Worm (Caenorhabditis elegans) whole organism, late embryonic: ENCODE results near the gene F46F5.14.
A peak's percentile ranks its signal among the peaks of the same experiment; 100 is the strongest.

Experiments
- F13H6.1 ChIP-seq: sonication (generic microtip); optimal IDR thresholded peaks from 2 replicates; lab custom pipeline; 2016; ENCODE audit warnings: missing genetic modification characterization, missing compliant biosample characterization
- K02D7.2 ChIP-seq: sonication (generic microtip); optimal IDR thresholded peaks from 2 replicates; lab custom pipeline; 2017; ENCODE audit warnings: mild to moderate bottlenecking, missing genetic modification characterization, missing compliant biosample characterization
- K09A11.1 ChIP-seq: sonication (generic microtip); optimal IDR thresholded peaks from 2 replicates; lab custom pipeline; 2017; ENCODE audit warnings: antibody characterized with exemption, mild to moderate bottlenecking, missing genetic modification characterization, missing compliant biosample characterization; ENCODE audit not compliant: insufficient read depth
- T23F11.4 ChIP-seq: fragments of 200-800 bp; sonication (Bioruptor generic); optimal IDR thresholded peaks from 2 replicates; lab custom pipeline; 2018; ENCODE audit warnings: mild to moderate bottlenecking, missing genetic modification characterization, missing compliant biosample characterization
- Y22D7AL.16 ChIP-seq: sonication (generic microtip); optimal IDR thresholded peaks from 2 replicates; lab custom pipeline; 2016; ENCODE audit warnings: missing genetic modification characterization, missing compliant biosample characterization
- ahr-1 ChIP-seq: sonication (generic microtip); optimal IDR thresholded peaks from 2 replicates; lab custom pipeline; 2016; ENCODE audit warnings: missing genetic modification characterization, missing compliant biosample characterization
- ama-1 ChIP-seq: fragments of 150-350 bp; optimal IDR thresholded peaks from 2 replicates; lab custom pipeline; 2014
- ceh-14 ChIP-seq: sonication (generic microtip); optimal IDR thresholded peaks from 2 replicates; lab custom pipeline; 2016; ENCODE audit warnings: missing genotype, missing genetic modification characterization, missing compliant biosample characterization
- ceh-19 ChIP-seq: fragments of 200-800 bp; sonication (Bioruptor generic); optimal IDR thresholded peaks from 2 replicates; lab custom pipeline; 2018; ENCODE audit warnings: mild to moderate bottlenecking, missing genetic modification characterization, missing compliant biosample characterization
- ceh-22 ChIP-seq: sonication (generic microtip); optimal IDR thresholded peaks from 2 replicates; lab custom pipeline; 2017; ENCODE audit warnings: missing biosample characterization, missing genetic modification characterization
- ceh-34 ChIP-seq: sonication (generic microtip); optimal IDR thresholded peaks from 2 replicates; lab custom pipeline; 2016; ENCODE audit warnings: mild to moderate bottlenecking, missing genetic modification characterization, missing compliant biosample characterization
- ceh-48 ChIP-seq: sonication (generic microtip); optimal IDR thresholded peaks from 2 replicates; lab custom pipeline; 2016; ENCODE audit warnings: missing genetic modification characterization, inconsistent platforms, missing compliant biosample characterization
- che-1 ChIP-seq: sonication (generic microtip); optimal IDR thresholded peaks from 2 replicates; lab custom pipeline; 2016; ENCODE audit warnings: mild to moderate bottlenecking, missing genetic modification characterization, missing compliant biosample characterization
- dve-1 ChIP-seq: sonication (generic microtip); optimal IDR thresholded peaks from 2 replicates; lab custom pipeline; 2017; ENCODE audit warnings: antibody characterized with exemption, mild to moderate bottlenecking, missing genetic modification characterization, missing compliant biosample characterization
- eyg-1 ChIP-seq: sonication (generic microtip); optimal IDR thresholded peaks from 2 replicates; lab custom pipeline; 2016; ENCODE audit warnings: missing genotype, missing genetic modification characterization, missing compliant biosample characterization
- fax-1 ChIP-seq: sonication (generic microtip); optimal IDR thresholded peaks from 2 replicates; lab custom pipeline; 2016; ENCODE audit warnings: missing genotype, missing genetic modification characterization, missing compliant biosample characterization
- fkh-10 ChIP-seq: fragments of 150-350 bp; optimal IDR thresholded peaks from 2 replicates; lab custom pipeline; 2014; ENCODE audit warnings: missing biosample characterization, missing genetic modification reagents, missing genetic modification characterization
- fkh-6 ChIP-seq: sonication (generic microtip); optimal IDR thresholded peaks from 2 replicates; lab custom pipeline; 2016; ENCODE audit warnings: missing genetic modification characterization, missing compliant biosample characterization
- hlh-13 ChIP-seq: fragments of 200-800 bp; sonication (Bioruptor generic); optimal IDR thresholded peaks from 2 replicates; lab custom pipeline; 2018; ENCODE audit warnings: mild to moderate bottlenecking, missing genetic modification characterization, missing compliant biosample characterization
- lin-11 ChIP-seq: fragments of 200-800 bp; sonication (Bioruptor generic); optimal IDR thresholded peaks from 2 replicates; lab custom pipeline; 2018; ENCODE audit warnings: mild to moderate bottlenecking, missing genetic modification characterization, missing compliant biosample characterization
- madf-2 ChIP-seq: sonication (generic microtip); optimal IDR thresholded peaks from 2 replicates; lab custom pipeline; 2017; ENCODE audit warnings: missing genetic modification characterization, missing compliant biosample characterization
- nfya-1 ChIP-seq: sonication (generic microtip); optimal IDR thresholded peaks from 2 replicates; lab custom pipeline; 2017; ENCODE audit warnings: missing genetic modification characterization, mild to moderate bottlenecking, missing compliant biosample characterization, antibody characterized with exemption, moderate library complexity
- nhr-11 ChIP-seq: fragments of 150-350 bp; optimal IDR thresholded peaks from 2 replicates; lab custom pipeline; 2014; ENCODE audit warnings: missing biosample characterization, missing genetic modification characterization
- nhr-232 ChIP-seq: sonication (generic microtip); optimal IDR thresholded peaks from 2 replicates; lab custom pipeline; 2016; ENCODE audit warnings: missing genetic modification characterization, missing compliant biosample characterization
- pax-1 ChIP-seq: fragments of 150-350 bp; optimal IDR thresholded peaks from 2 replicates; lab custom pipeline; 2014; ENCODE audit warnings: missing biosample characterization, missing genetic modification characterization
- pha-4 ChIP-seq: fragments of 150-350 bp; optimal IDR thresholded peaks from 2 replicates; lab custom pipeline; 2018; ENCODE audit warnings: missing biosample characterization, missing genetic modification reagents, missing genetic modification characterization
- pqm-1 ChIP-seq: sonication (generic microtip); optimal IDR thresholded peaks from 2 replicates; lab custom pipeline; 2016; ENCODE audit warnings: missing genetic modification characterization, missing compliant biosample characterization
- pros-1 ChIP-seq: fragments of 150-350 bp; optimal IDR thresholded peaks from 2 replicates; lab custom pipeline; 2014; ENCODE audit warnings: missing biosample characterization, missing genetic modification reagents, missing genetic modification characterization
- ref-2 ChIP-seq: sonication (generic microtip); optimal IDR thresholded peaks from 2 replicates; lab custom pipeline; 2016; ENCODE audit warnings: missing genetic modification characterization, missing compliant biosample characterization
- rnt-1 ChIP-seq: sonication (generic microtip); optimal IDR thresholded peaks from 2 replicates; lab custom pipeline; 2016; ENCODE audit warnings: missing genetic modification characterization, missing compliant biosample characterization
- sox-2 ChIP-seq: fragments of 200-800 bp; sonication (Bioruptor generic); IDR thresholded peaks from 2 replicates; pipeline ENCODE4 v1.3.6; 2022; ENCODE audit warnings: missing genetic modification reagents, missing genetic modification characterization, missing compliant biosample characterization
- sox-4 ChIP-seq: sonication (generic microtip); optimal IDR thresholded peaks from 2 replicates; lab custom pipeline; 2017; ENCODE audit warnings: mild to moderate bottlenecking, missing genetic modification characterization, inconsistent platforms, missing compliant biosample characterization
- tbx-2 ChIP-seq: sonication (generic microtip); optimal IDR thresholded peaks from 2 replicates; lab custom pipeline; 2016; ENCODE audit warnings: missing genetic modification characterization, missing compliant biosample characterization
- ttx-3 ChIP-seq: sonication (generic microtip); optimal IDR thresholded peaks from 2 replicates; lab custom pipeline; 2016; ENCODE audit warnings: missing genetic modification reagents, missing genetic modification characterization, missing compliant biosample characterization
- unc-3 ChIP-seq, 2 experiments: fragments of 200-800 bp in 1 of 2; sonication (Bioruptor generic) in 1 of 2; sonication (generic microtip) in 1 of 2; conservative IDR thresholded peaks in 1 of 2; optimal IDR thresholded peaks in 1 of 2; 2 replicates each; pipeline versions ENCODE4 v1.3.6 to Lab custom; 2016 to 2022; ENCODE audit warnings: missing compliant biosample characterization in 2 of 2, missing genetic modification characterization in 2 of 2, missing genetic modification reagents in 1 of 2
- unc-42 ChIP-seq: sonication (generic microtip); optimal IDR thresholded peaks from 2 replicates; lab custom pipeline; 2016; ENCODE audit warnings: missing genotype, missing genetic modification characterization, missing compliant biosample characterization
- unc-86 ChIP-seq: sonication (generic microtip); optimal IDR thresholded peaks from 2 replicates; lab custom pipeline; 2016; ENCODE audit warnings: missing genetic modification characterization, missing compliant biosample characterization
- ztf-16 ChIP-seq: sonication (generic microtip); optimal IDR thresholded peaks from 2 replicates; lab custom pipeline; 2017; ENCODE audit warnings: missing genetic modification characterization, missing compliant biosample characterization

F46F5.14 gene

DNA sequence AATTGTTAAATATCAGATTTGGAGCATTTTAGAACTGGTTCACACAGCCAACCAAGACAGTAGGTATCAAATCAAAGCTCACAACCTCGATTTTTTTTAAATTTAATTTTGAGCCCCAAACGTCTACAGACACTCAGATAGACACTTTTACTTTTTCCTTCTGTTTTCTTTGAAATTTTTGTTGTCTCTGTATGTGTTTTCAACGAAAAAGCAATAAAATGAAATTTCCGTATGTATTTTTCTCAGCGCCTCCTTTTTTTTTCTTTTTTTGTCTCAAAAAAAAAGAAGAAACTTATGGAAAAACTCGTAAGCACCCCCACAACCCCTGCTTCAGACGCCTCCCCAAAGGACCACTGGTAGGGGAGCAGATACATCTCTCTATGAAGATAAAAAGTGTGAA, 26.0 kb upstream of the F46F5.14 start:
- no peak for TF ChIP-seq lin-11 (tag; lab: Kevin White, UChicago)
- no peak for TF ChIP-seq unc-86
- peak; percentile 35 for TF ChIP-seq unc-42 (tag; lab: Kevin White, UChicago)
- no peak for TF ChIP-seq eyg-1 (tag; lab: Kevin White, UChicago)

DNA sequence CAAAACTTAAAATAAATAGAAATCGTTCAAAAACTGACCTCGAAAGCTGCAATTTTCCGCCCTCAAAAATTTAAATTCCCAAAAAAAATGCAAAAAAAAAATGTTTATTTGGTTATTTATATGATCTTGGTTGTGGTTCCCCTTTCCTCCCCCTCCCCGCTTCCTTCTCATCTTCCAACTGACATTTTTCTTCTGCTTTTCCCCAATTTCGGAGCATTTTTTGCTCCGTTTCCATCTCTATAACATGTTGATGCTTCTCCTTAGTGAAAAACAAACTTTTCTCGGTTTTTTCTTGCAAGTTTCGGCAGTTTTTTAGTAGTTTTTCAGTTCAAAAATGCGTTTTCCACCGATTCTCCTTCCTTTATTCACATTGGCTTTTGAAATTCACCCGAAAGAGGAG, 24.8 kb upstream of the F46F5.14 start, which contains the start of gene Y39F10A.1:
TSS of gene Y39F10A.1 (plus strand) at position 301 of the 400 bp plus-strand sequence.
- TF ChIP-seq dve-1 (tag; lab: Kevin White, UChicago) (no peak), ttx-3 (tag; lab: Kevin White, UChicago) (no peak)

DNA sequence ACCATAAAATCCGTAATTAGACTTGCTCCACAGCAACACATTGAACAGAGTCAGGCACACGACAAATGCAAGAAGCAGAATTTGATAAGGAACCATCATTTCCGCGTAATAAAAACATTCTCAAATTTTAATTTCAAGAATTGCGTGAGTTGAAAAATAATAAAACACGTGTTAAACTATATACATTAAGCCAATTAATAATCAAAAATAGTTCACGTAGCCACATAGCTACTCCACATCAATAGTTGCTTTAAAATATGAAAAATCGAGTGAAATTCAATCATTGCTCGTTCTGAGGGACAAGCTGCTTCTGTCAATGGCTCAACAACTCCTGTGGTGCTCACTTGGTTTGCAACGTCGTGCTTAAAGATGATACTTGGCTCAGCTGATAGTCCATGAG, 16.9 kb upstream of the F46F5.14 start, which contains the start of gene Y39F10A.3:
TSS of gene Y39F10A.3 (minus strand) at position 101 of the 400 bp plus-strand sequence.
- no peak for TF ChIP-seq ahr-1 (tag; lab: Kevin White, UChicago)
- TF ChIP-seq fax-1 (tag; lab: Kevin White, UChicago): no peak
- TF ChIP-seq ama-1 (lab: Kevin White, UChicago): no peak
- TF ChIP-seq K09A11.1: no peak
- no peak for TF ChIP-seq eyg-1 (tag; lab: Kevin White, UChicago)
- TF ChIP-seq nhr-232 (tag; lab: Kevin White, UChicago): no peak
- no peak for TF ChIP-seq ztf-16 (tag; lab: Kevin White, UChicago)
- TF ChIP-seq hlh-13 (GFP tag; lab: Kevin White, UChicago): no peak
- TF ChIP-seq T23F11.4: no peak
- no peak for TF ChIP-seq nfya-1 (tag; lab: Kevin White, UChicago)
- TF ChIP-seq ceh-48 (tag; lab: Kevin White, UChicago): no peak
- no peak for TF ChIP-seq ceh-14
- no peak for TF ChIP-seq fkh-10 (GFP tag; lab: Kevin White, UChicago)
- no peak for TF ChIP-seq che-1 (tag; lab: Kevin White, UChicago)
- no peak for TF ChIP-seq unc-3 (GFP tag; conservative IDR thresholded peaks at IDR 0.05; lab: Robert Waterston, UW)
- TF ChIP-seq unc-3 (tag; optimal IDR thresholded peaks at IDR 0.05; lab: Kevin White, UChicago): no peak
- no peak for TF ChIP-seq fkh-6 (tag; lab: Kevin White, UChicago)
- no peak for TF ChIP-seq pros-1 (tag; lab: Kevin White, UChicago)
- no peak for TF ChIP-seq pqm-1 (tag; lab: Kevin White, UChicago)
- no peak for TF ChIP-seq rnt-1
- no peak for TF ChIP-seq ceh-19

DNA sequence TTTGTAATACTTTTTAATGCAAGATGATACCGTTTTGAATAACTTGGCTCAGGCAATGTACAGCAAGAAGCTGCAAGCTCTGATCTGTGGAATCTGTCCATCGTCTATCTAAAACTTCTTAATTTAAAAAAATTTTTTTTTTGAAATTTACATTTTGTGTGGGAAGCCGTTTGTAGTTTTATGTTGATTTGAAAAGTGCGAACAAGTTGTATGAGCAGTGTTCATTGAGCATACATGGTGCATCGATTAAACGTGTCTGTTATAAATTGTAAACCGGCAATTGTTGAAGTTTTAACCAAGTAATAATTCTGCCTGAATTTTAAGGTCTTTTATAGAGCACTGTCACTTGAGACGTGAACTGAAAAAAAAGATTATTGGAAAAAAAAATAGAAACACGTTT, 16.3 kb upstream of the F46F5.14 start, which contains the start of gene Y39F10A.6:
TSS of gene Y39F10A.6 (minus strand) at position 101 of the 400 bp plus-strand sequence.
- no peak for TF ChIP-seq Y22D7AL.16 (tag; lab: Kevin White, UChicago)
- no peak for TF ChIP-seq pros-1 (tag; lab: Kevin White, UChicago)
- TF ChIP-seq ceh-22 (tag; lab: Kevin White, UChicago): no peak

DNA sequence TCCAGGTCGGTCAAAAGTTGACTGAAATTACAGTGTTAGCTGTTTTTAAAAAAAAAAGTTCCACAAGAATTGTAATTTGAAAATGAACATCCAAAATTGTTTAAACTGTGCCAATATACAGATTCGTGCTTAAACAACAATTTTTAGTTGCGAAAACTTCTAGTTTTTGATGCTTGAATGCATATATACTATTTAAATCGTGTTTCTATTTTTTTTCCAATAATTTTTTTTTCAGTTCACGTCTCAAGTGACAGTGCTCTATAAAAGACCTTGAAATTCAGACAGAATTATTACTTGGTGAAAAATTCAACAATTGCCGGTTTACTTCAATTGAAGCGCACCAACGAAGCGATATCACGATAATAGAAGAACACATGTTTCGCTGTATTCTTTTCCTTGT, 12.9 kb upstream of the F46F5.14 start, which contains the start of gene F46F5.16:
TSS of gene F46F5.16 (plus strand) at position 301 of the 400 bp plus-strand sequence.
- no peak for TF ChIP-seq ref-2 (tag; lab: Kevin White, UChicago)
- no peak for TF ChIP-seq nhr-11 (tag; lab: Kevin White, UChicago)
- TF ChIP-seq ceh-34 (tag; lab: Kevin White, UChicago): no peak
- TF ChIP-seq sox-2: no peak
- TF ChIP-seq tbx-2 (tag; lab: Kevin White, UChicago): no peak
- no peak for TF ChIP-seq che-1 (tag; lab: Kevin White, UChicago)
- no peak for TF ChIP-seq F13H6.1 (tag; lab: Kevin White, UChicago)
- no peak for TF ChIP-seq sox-4
- TF ChIP-seq madf-2 (tag; lab: Kevin White, UChicago): no peak
- TF ChIP-seq pax-1: no peak
- TF ChIP-seq pha-4 (tag; lab: Kevin White, UChicago): no peak
- TF ChIP-seq K02D7.2 (tag; lab: Kevin White, UChicago): no peak
- TF ChIP-seq, all 69 proteins: peak for 0
